Fruit fly (Drosophila melanogaster): ENCODE data around the gene stck.

DNA sequence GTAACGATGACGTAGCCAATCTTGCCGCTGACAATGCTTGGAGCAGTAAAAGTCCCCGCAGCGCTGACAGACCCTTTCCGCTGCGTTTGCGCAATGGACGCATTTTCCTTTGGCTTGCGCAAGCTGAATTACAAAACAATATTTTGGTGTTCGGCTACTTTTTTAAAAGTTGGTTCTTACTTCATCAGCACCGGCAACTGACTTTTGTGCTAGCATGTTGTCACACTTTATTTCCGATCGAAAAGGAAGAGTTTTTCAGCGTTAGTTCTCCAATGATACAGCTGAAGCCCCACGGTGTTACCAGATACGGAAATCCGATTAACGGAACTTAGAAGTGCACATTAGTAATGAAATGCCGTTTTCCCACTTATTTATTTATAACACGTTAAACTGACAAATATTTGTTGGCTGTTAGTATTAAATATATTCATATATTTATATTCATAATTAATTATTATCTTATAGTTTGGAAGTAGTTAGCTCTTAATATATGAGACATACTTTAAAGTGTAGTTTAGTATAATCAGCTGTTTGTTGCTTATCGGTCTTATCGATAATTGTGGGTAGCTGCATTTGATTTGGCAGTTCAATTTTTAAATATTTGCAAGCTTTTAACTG lies 5.6 kb downstream of the stck start, which contains the start of the genes Veneno and CG7963:
- TF ChIP-seq psq (optimal IDR thresholded peaks at IDR 0.05) (no peak), pan (optimal IDR thresholded peaks at IDR 0.05) (no peak), EcR (GFP tag; optimal IDR thresholded peaks at IDR 0.05) (no peak), CG8478 (optimal IDR thresholded peaks at IDR 0.05) (no peak), usp (GFP tag; optimal IDR thresholded peaks at IDR 0.05) (no peak)
